Worm (Caenorhabditis elegans) whole organism, late embryonic: ENCODE measurements around the gene csc-1.

Source experiments
- F13H6.1 ChIP-seq: sonication (generic microtip); optimal IDR thresholded peaks from 2 replicates; lab custom pipeline; 2016; ENCODE audit warnings: missing genetic modification characterization, missing compliant biosample characterization
- ceh-22 ChIP-seq: sonication (generic microtip); optimal IDR thresholded peaks from 2 replicates; lab custom pipeline; 2017; ENCODE audit warnings: missing biosample characterization, missing genetic modification characterization
- ceh-24 ChIP-seq: sonication (generic microtip); optimal IDR thresholded peaks from 2 replicates; lab custom pipeline; 2016; ENCODE audit warnings: mild to moderate bottlenecking, missing genetic modification characterization, missing compliant biosample characterization
- ceh-45 ChIP-seq: fragments of 200-800 bp; sonication (Bioruptor generic); IDR thresholded peaks from 2 replicates; pipeline ENCODE4 v1.3.6; 2022; ENCODE audit warnings: missing genetic modification reagents, missing genetic modification characterization, missing compliant biosample characterization
- elt-2 ChIP-seq: sonication (generic microtip); optimal IDR thresholded peaks from 2 replicates; lab custom pipeline; 2016; ENCODE audit warnings: missing genetic modification reagents, missing genetic modification characterization, missing compliant biosample characterization
- fax-1 ChIP-seq: sonication (generic microtip); optimal IDR thresholded peaks from 2 replicates; lab custom pipeline; 2016; ENCODE audit warnings: missing genotype, missing genetic modification characterization, missing compliant biosample characterization
- gmeb-2 ChIP-seq: sonication (generic microtip); optimal IDR thresholded peaks from 2 replicates; lab custom pipeline; 2016; ENCODE audit warnings: missing genetic modification characterization, inconsistent platforms, missing compliant biosample characterization
- hlh-15 ChIP-seq: sonication (generic microtip); optimal IDR thresholded peaks from 2 replicates; lab custom pipeline; 2016; ENCODE audit warnings: missing genetic modification characterization, missing compliant biosample characterization

- TF ChIP-seq elt-2 (no peak), gmeb-2 (tag; lab: Kevin White, UChicago) (no peak), ceh-22 (tag; lab: Kevin White, UChicago) (no peak), ceh-24 (no peak), fax-1 (tag; lab: Kevin White, UChicago) (no peak), hlh-15 (tag; lab: Kevin White, UChicago) (no peak), F13H6.1 (tag; lab: Kevin White, UChicago) (no peak), ceh-45 (no peak)
Measured at ce11 chrII:13637941-13638489, 41.3 kb downstream of the csc-1 start, which contains the start of gene phdh-1.
